Worm (Caenorhabditis elegans) whole organism, L2 larva: ENCODE data around the gene mif-1.

ENCODE experiments used
- R02D3.7 ChIP-seq: fragments of 150-350 bp; optimal IDR thresholded peaks from 2 replicates; lab custom pipeline; 2014; ENCODE audit warnings: missing biosample characterization, missing genetic modification characterization
- Y55F3AM.14 ChIP-seq: fragments of 200-800 bp; sonication (Bioruptor generic); optimal IDR thresholded peaks from 2 replicates; lab custom pipeline; 2018; ENCODE audit warnings: mild to moderate bottlenecking, missing genetic modification characterization, missing compliant biosample characterization
- ZK546.5 ChIP-seq: sonication (generic microtip); optimal IDR thresholded peaks from 2 replicates; lab custom pipeline; 2017; ENCODE audit warnings: missing biosample characterization, missing genetic modification characterization
- blmp-1 ChIP-seq: sonication (generic microtip); optimal IDR thresholded peaks from 2 replicates; lab custom pipeline; 2017; ENCODE audit warnings: missing genetic modification characterization, mild to moderate bottlenecking, missing compliant biosample characterization, antibody characterized with exemption, moderate library complexity; ENCODE audit not compliant: insufficient read depth
- ceh-82 ChIP-seq: fragments of 150-350 bp; optimal IDR thresholded peaks from 2 replicates; lab custom pipeline; 2014; ENCODE audit warnings: missing biosample characterization, missing genetic modification characterization
- crh-2 ChIP-seq: sonication (generic microtip); optimal IDR thresholded peaks from 2 replicates; lab custom pipeline; 2017; ENCODE audit warnings: missing biosample characterization, missing genetic modification characterization
- dmd-4 ChIP-seq: sonication (generic microtip); optimal IDR thresholded peaks from 2 replicates; lab custom pipeline; 2017; ENCODE audit warnings: missing biosample characterization, missing genetic modification characterization
- egl-27 ChIP-seq: sonication (generic microtip); optimal IDR thresholded peaks from 3 replicates; lab custom pipeline; 2017; ENCODE audit warnings: missing biosample characterization, missing genetic modification reagents, missing genetic modification characterization
- elt-1 ChIP-seq: fragments of 150-350 bp; optimal IDR thresholded peaks from 2 replicates; lab custom pipeline; 2014; ENCODE audit warnings: missing biosample characterization, missing genetic modification characterization
- fos-1 ChIP-seq: fragments of 150-350 bp; optimal IDR thresholded peaks from 2 replicates; lab custom pipeline; 2014; ENCODE audit warnings: missing biosample characterization, missing genetic modification characterization
- gmeb-1 ChIP-seq: fragments of 150-350 bp; optimal IDR thresholded peaks from 2 replicates; lab custom pipeline; 2014; ENCODE audit warnings: missing biosample characterization, missing genetic modification characterization
- lin-11 ChIP-seq: fragments of 150-350 bp; sonication (generic microtip); optimal IDR thresholded peaks from 2 replicates; lab custom pipeline; 2014; ENCODE audit warnings: missing biosample characterization, missing genetic modification characterization, inconsistent platforms, mixed read lengths
- lsy-2 ChIP-seq, 2 experiments: fragments of 150-350 bp in 1 of 2; sonication (generic microtip) in 1 of 2; optimal IDR thresholded peaks; 2 replicates each; lab custom pipeline; 2014 to 2017; ENCODE audit warnings: missing biosample characterization in 2 of 2, missing genetic modification characterization in 2 of 2
- mbf-1 ChIP-seq: sonication (generic microtip); optimal IDR thresholded peaks from 2 replicates; lab custom pipeline; 2017; ENCODE audit warnings: missing biosample characterization, missing genetic modification characterization
- nhr-10 ChIP-seq: sonication (generic microtip); optimal IDR thresholded peaks from 2 replicates; lab custom pipeline; 2017; ENCODE audit warnings: missing biosample characterization, missing genetic modification characterization
- nhr-11 ChIP-seq: fragments of 150-350 bp; optimal IDR thresholded peaks from 2 replicates; lab custom pipeline; 2014; ENCODE audit warnings: missing biosample characterization, missing genetic modification characterization
- nhr-129 ChIP-seq: fragments of 150-350 bp; optimal IDR thresholded peaks from 2 replicates; lab custom pipeline; 2014; ENCODE audit warnings: missing biosample characterization, missing genetic modification characterization
- nhr-21 ChIP-seq: fragments of 150-350 bp; optimal IDR thresholded peaks from 2 replicates; lab custom pipeline; 2014; ENCODE audit warnings: missing biosample characterization, missing genetic modification characterization
- nhr-25 ChIP-seq: fragments of 150-350 bp; sonication (generic microtip); optimal IDR thresholded peaks from 3 replicates; lab custom pipeline; 2014; ENCODE audit warnings: missing biosample characterization, missing genetic modification characterization
- nhr-6 ChIP-seq: fragments of 150-350 bp; optimal IDR thresholded peaks from 2 replicates; lab custom pipeline; 2014; ENCODE audit warnings: missing biosample characterization, missing genetic modification characterization
- nhr-77 ChIP-seq: fragments of 150-350 bp; optimal IDR thresholded peaks from 2 replicates; lab custom pipeline; 2014; ENCODE audit warnings: missing biosample characterization, missing genetic modification characterization
- peb-1 ChIP-seq: fragments of 150-350 bp; optimal IDR thresholded peaks from 2 replicates; lab custom pipeline; 2014; ENCODE audit warnings: missing biosample characterization, missing genetic modification characterization
- sem-4 ChIP-seq: fragments of 150-350 bp; optimal IDR thresholded peaks from 2 replicates; lab custom pipeline; 2014; ENCODE audit warnings: missing biosample characterization, missing genetic modification reagents, missing genetic modification characterization
- skn-1 ChIP-seq: sonication (generic microtip); optimal IDR thresholded peaks from 2 replicates; lab custom pipeline; 2017; ENCODE audit warnings: missing biosample characterization, missing genetic modification characterization
- sma-3 ChIP-seq: sonication (generic microtip); optimal IDR thresholded peaks from 2 replicates; lab custom pipeline; 2016; ENCODE audit warnings: missing genetic modification reagents, missing genetic modification characterization, missing compliant biosample characterization
- sma-9 ChIP-seq, 2 experiments: fragments of 150-350 bp in 1 of 2; sonication (generic microtip) in 1 of 2; optimal IDR thresholded peaks; 2 replicates each; lab custom pipeline; 2014 to 2016; ENCODE audit warnings: missing genetic modification characterization in 2 of 2, mild to moderate bottlenecking in 1 of 2, missing biosample characterization in 1 of 2, missing compliant biosample characterization in 1 of 2, missing genetic modification reagents in 1 of 2, moderate library complexity in 1 of 2
- snpc-4 ChIP-seq: fragments of 150-350 bp; optimal IDR thresholded peaks from 2 replicates; lab custom pipeline; 2014; ENCODE audit warnings: missing biosample characterization, missing genetic modification characterization
- unc-39 ChIP-seq: fragments of 150-350 bp; optimal IDR thresholded peaks from 2 replicates; lab custom pipeline; 2014; ENCODE audit warnings: missing biosample characterization, missing genetic modification characterization
- unc-55 ChIP-seq: fragments of 150-350 bp; sonication (generic microtip); optimal IDR thresholded peaks from 3 replicates; lab custom pipeline; 2014; ENCODE audit warnings: missing biosample characterization, missing genetic modification reagents, missing genetic modification characterization
- unc-62 ChIP-seq: fragments of 150-350 bp; optimal IDR thresholded peaks from 2 replicates; lab custom pipeline; 2014; ENCODE audit warnings: missing biosample characterization, missing genetic modification reagents, missing genetic modification characterization
- zag-1 ChIP-seq: fragments of 150-350 bp; optimal IDR thresholded peaks from 2 replicates; lab custom pipeline; 2014; ENCODE audit warnings: missing biosample characterization, missing genetic modification characterization
- ztf-1 ChIP-seq: fragments of 200-800 bp; sonication (Bioruptor generic); conservative IDR thresholded peaks from 2 replicates; pipeline ENCODE4 v1.3.6; 2022; ENCODE audit warnings: missing genetic modification characterization, missing compliant biosample characterization

Gene mif-1

DNA sequence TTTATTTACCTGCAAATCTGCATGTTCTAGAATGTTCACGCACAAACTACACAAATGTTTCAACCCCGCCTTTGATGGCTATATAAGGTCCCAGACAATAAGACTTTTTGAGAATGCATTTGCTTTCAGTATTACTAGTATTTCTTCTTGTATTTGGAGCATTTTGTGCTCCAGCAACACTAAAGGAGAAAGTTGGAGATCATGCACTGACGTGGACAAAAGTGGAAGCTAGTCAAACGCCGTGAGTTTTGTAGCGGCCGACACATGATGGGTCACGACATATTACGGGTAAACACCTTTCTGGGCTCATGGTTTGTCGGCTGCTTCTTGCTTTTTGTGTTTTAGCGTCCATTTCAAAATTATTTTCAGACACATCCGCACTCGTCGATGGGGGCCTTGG, 37.5 kb upstream of the mif-1 start, which contains the start of gene C18D11.6:
TSS of gene C18D11.6 (plus strand) at position 110 of the 400 bp plus-strand sequence.
- no peak for TF ChIP-seq nhr-6
- no peak for TF ChIP-seq skn-1 (tag; lab: Kevin White, UChicago)
- TF ChIP-seq gmeb-1 (tag; lab: Kevin White, UChicago): no peak
- TF ChIP-seq unc-62 (GFP tag; lab: Kevin White, UChicago): no peak
- TF ChIP-seq nhr-21 (tag; lab: Kevin White, UChicago): no peak
- no peak for TF ChIP-seq peb-1 (tag; lab: Kevin White, UChicago)
- no peak for TF ChIP-seq nhr-10
- no peak for TF ChIP-seq egl-27 (tag; lab: Kevin White, UChicago)

DNA sequence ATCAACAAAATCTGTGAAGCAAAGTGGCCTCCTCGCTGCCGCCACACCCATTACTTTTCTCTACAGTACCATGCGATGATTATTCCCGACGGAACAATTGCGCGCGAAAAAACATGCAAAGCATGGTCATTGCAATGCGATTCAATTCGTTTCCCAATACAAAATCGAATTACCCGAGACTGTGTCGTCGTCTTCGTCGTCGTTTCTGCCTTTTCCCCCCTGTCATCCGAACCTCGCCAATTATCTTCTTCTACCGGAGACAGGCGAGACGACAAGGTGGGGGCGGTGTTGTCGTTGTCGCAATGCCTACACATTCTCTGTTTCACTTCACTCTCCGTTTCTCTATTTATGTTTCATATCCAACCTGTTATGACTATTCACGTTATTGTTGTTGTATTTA, 36.1 kb upstream of the mif-1 start:
- TF ChIP-seq nhr-21 (tag; lab: Kevin White, UChicago) (peak; percentile 42), fos-1 (tag; lab: Kevin White, UChicago) (peak; percentile 6), nhr-129 (tag; lab: Kevin White, UChicago) (peak; percentile 40), nhr-77 (tag; lab: Kevin White, UChicago) (no peak), lsy-2 (tag; optimal IDR thresholded peaks at IDR 0.05; lab: Kevin White, UChicago) (peak in 1 of 2 experiments; percentile 32), nhr-25 (peak; percentile 56), sma-9 (GFP tag; optimal IDR thresholded peaks at IDR 0.05; lab: Kevin White, UChicago) (peak; percentile 5), sma-9 (tag; optimal IDR thresholded peaks at IDR 0.05; lab: Kevin White, UChicago) (no peak), sma-3 (GFP tag; lab: Kevin White, UChicago) (peak; percentile 39), unc-55 (no peak)

DNA sequence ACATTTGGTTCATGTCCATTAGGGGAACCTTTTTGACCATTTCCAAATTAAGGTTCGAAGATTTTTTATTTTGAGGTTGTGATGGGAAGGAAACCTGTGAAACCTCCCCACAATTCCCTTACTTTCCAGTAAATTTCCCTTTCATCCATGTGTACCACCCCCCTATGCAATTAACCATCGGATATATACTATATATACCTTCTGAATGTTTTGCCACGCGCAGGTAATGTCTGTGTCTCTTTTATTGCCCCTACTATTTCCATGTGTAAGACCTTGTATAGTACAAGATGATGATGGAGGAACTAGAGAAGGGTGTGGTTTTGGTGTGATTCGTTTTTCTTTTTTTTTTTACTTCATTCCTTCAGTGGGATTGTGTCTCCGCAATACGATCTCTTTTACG, 33.3 kb upstream of the mif-1 start:
- no peak for TF ChIP-seq nhr-11 (tag; lab: Kevin White, UChicago)
- peak; percentile 61 for TF ChIP-seq blmp-1
- TF ChIP-seq sma-9 (GFP tag; optimal IDR thresholded peaks at IDR 0.05; lab: Kevin White, UChicago): peak; percentile 45
- no peak for TF ChIP-seq sma-9 (tag; optimal IDR thresholded peaks at IDR 0.05; lab: Kevin White, UChicago)
- TF ChIP-seq nhr-6: peak; percentile 22
- no peak for TF ChIP-seq ceh-82
- TF ChIP-seq sma-3 (GFP tag; lab: Kevin White, UChicago): peak; percentile 37
- peak; percentile 64 for TF ChIP-seq sem-4 (tag; lab: Kevin White, UChicago)
- TF ChIP-seq nhr-25: peak; percentile 39
- TF ChIP-seq, all 48 proteins: peak for 6

DNA sequence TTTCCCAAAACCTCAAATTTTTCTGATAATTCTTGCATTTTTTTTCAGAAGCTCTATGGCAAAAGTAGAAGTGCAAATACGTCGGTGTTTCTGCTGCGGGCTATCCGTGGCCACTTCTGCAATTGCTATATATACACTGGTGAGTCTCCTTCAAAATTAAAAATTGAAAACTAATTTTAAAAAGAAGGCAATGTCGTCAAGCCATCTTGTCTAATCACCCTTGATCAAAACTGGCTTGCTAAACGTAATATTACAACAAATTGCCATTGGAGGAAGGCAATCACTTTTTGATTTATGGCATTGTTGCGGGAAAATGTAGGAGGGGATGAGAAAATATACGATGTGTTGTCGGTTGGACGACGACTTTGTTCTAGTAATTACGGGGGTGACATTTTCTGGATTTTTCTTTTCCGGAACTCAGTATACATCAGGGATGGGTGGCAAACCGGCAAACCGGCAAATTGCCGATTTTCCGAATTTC, 31.4 kb upstream of the mif-1 start, which contains the start of gene C18D11.1:
TSS of gene C18D11.1 (plus strand) at position 51 of the 481 bp plus-strand sequence.
- TF ChIP-seq zag-1 (tag; lab: Kevin White, UChicago) (no peak), nhr-25 (peak; percentile 26)
- TF ChIP-seq, all 48 proteins: peak for 1

DNA sequence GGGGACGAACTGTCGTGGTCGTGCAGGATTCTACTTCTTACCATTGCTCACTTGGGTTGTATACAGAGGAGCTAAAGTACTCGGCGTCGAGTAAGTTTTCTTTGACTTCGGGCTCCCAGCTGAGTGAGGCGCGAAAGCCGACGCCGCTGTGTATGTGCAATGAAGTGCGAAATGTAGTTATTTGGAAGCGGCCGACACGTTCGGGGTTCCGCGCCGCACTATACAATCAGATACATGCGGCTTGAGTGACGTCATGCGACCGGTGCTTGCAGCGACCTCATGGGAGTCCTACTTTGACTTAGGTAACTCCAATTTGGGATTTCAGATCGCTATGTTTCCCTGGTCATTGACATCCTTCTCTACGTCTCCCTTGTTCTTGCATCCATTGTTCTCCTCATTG, 30.1 kb upstream of the mif-1 start:
- TF ChIP-seq peb-1 (tag; lab: Kevin White, UChicago) (no peak), snpc-4 (peak; percentile 81)
- TF ChIP-seq, all 48 proteins: peak for 1

DNA sequence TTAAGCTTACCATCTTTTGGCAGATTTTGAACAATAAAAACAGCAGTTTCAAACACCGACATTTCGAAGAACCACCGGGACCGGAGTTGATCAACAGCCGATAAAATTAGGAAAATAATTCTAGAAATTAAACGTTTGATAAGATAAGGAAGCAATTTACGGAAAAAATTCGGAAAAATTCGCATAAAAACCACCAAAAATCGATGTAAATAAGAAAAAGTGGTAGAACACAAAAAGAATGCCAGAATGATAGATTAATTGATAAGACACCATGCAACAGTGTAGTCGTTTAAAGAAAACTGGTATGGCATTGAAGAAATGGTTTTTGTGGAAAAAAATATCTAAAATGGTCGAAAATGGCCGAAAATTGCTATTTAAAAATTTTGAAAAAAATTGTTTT, 25.5 kb upstream of the mif-1 start, which contains the start of gene maa-1:
TSS of gene maa-1 (minus strand) at position 120 of the 400 bp plus-strand sequence.
- TF ChIP-seq lsy-2 (tag; optimal IDR thresholded peaks at IDR 0.05; lab: Kevin White, UChicago) (no peak), crh-2 (peak; percentile 1), nhr-6 (no peak), R02D3.7 (tag; lab: Kevin White, UChicago) (no peak), sem-4 (tag; lab: Kevin White, UChicago) (no peak), ztf-1 (GFP tag; lab: Robert Waterston, UW) (no peak), fos-1 (tag; lab: Kevin White, UChicago) (peak; percentile 42), dmd-4 (tag; lab: Kevin White, UChicago) (no peak), gmeb-1 (tag; lab: Kevin White, UChicago) (peak; percentile 9), sma-9 (GFP tag; optimal IDR thresholded peaks at IDR 0.05; lab: Kevin White, UChicago) (no peak), sma-9 (tag; optimal IDR thresholded peaks at IDR 0.05; lab: Kevin White, UChicago) (no peak), zag-1 (tag; lab: Kevin White, UChicago) (no peak), ZK546.5 (tag; lab: Kevin White, UChicago) (no peak), nhr-25 (no peak), nhr-77 (tag; lab: Kevin White, UChicago) (no peak), ceh-82 (no peak), lin-11 (tag; lab: Kevin White, UChicago) (no peak), mbf-1 (no peak), Y55F3AM.14 (no peak), unc-62 (GFP tag; lab: Kevin White, UChicago) (no peak), elt-1 (no peak), unc-39 (tag; lab: Kevin White, UChicago) (no peak), unc-55 (no peak)
- TF ChIP-seq, all 48 proteins: peak for 3
